Fruit fly (Drosophila melanogaster) whole organism, embryonic: ENCODE data around the gene Obp99d.

Experiments
- Atf3 ChIP-seq: fragments of 200-800 bp; sonication (Bioruptor generic); optimal IDR thresholded peaks from 3 replicates; lab custom pipeline; 2016; ENCODE audit warnings: missing biosample characterization, missing genetic modification characterization
- Bteb2 ChIP-seq: fragments of 200-800 bp; sonication (Bioruptor generic); optimal IDR thresholded peaks from 2 replicates; lab custom pipeline; 2016; ENCODE audit warnings: missing biosample characterization, missing genetic modification characterization
- CG10321 ChIP-seq: fragments of 200-800 bp; sonication (Bioruptor generic); IDR thresholded peaks from 2 replicates; pipeline ENCODE4 v1.3.6; 2022; ENCODE audit warnings: missing biosample characterization, missing genetic modification characterization
- CG10431 ChIP-seq: fragments of 200-800 bp; sonication (Bioruptor generic); optimal IDR thresholded peaks from 3 replicates; lab custom pipeline; 2018; ENCODE audit warnings: missing biosample characterization, mild to moderate bottlenecking, missing genetic modification characterization
- CG10543 ChIP-seq: fragments of 200-800 bp; sonication (Bioruptor generic); optimal IDR thresholded peaks from 3 replicates; lab custom pipeline; 2017; ENCODE audit warnings: missing biosample characterization, mild to moderate bottlenecking, missing genetic modification characterization, moderate library complexity
- CG10565 ChIP-seq: fragments of 200-800 bp; sonication (Bioruptor generic); optimal IDR thresholded peaks from 3 replicates; lab custom pipeline; 2016; ENCODE audit warnings: missing biosample characterization, mild to moderate bottlenecking, missing genetic modification characterization
- CG12104 ChIP-seq: fragments of 200-800 bp; sonication (Bioruptor generic); optimal IDR thresholded peaks from 3 replicates; lab custom pipeline; 2016; ENCODE audit warnings: missing biosample characterization, missing genetic modification characterization
- CG12769 ChIP-seq: fragments of 200-800 bp; sonication (Bioruptor generic); optimal IDR thresholded peaks from 2 replicates; lab custom pipeline; 2019; ENCODE audit warnings: missing biosample characterization, mild to moderate bottlenecking, missing genetic modification characterization, moderate library complexity
- CG14710 ChIP-seq: fragments of 200-800 bp; sonication (Bioruptor generic); optimal IDR thresholded peaks from 3 replicates; lab custom pipeline; 2019; ENCODE audit warnings: missing biosample characterization, mild to moderate bottlenecking, missing genetic modification characterization, moderate library complexity
- CG17328 ChIP-seq: fragments of 200-800 bp; sonication (Bioruptor generic); IDR thresholded peaks from 2 replicates; pipeline ENCODE4 v1.3.6; 2022; ENCODE audit warnings: missing biosample characterization, missing genetic modification characterization
- CG17359 ChIP-seq: fragments of 200-800 bp; sonication (Bioruptor generic); optimal IDR thresholded peaks from 3 replicates; lab custom pipeline; 2018; ENCODE audit warnings: missing biosample characterization, mild to moderate bottlenecking, missing genetic modification characterization, moderate library complexity
- CG17802 ChIP-seq: fragments of 200-800 bp; sonication (Bioruptor generic); optimal IDR thresholded peaks from 2 replicates; lab custom pipeline; 2018; ENCODE audit warnings: missing biosample characterization, mild to moderate bottlenecking, missing genetic modification characterization, moderate library complexity
- CG17829 ChIP-seq: fragments of 200-800 bp; optimal IDR thresholded peaks from 2 replicates; lab custom pipeline; 2019; ENCODE audit warnings: missing biosample characterization, mild to moderate bottlenecking, missing genetic modification characterization, moderate library complexity
- CG1792 ChIP-seq: fragments of 200-800 bp; sonication (Bioruptor generic); optimal IDR thresholded peaks from 2 replicates; lab custom pipeline; 2016; ENCODE audit warnings: missing biosample characterization, missing genetic modification characterization
- CG18476 ChIP-seq: fragments of 200-800 bp; sonication (Bioruptor generic); optimal IDR thresholded peaks from 2 replicates; lab custom pipeline; 2016; ENCODE audit warnings: missing biosample characterization, mild to moderate bottlenecking, missing genetic modification characterization
- CG18599 ChIP-seq: fragments of 200-800 bp; sonication (Bioruptor generic); optimal IDR thresholded peaks from 3 replicates; lab custom pipeline; 2017; ENCODE audit warnings: missing biosample characterization, missing genetic modification characterization, mild to moderate bottlenecking, moderate library complexity, missing genetic modification reagents
- CG34422 ChIP-seq: fragments of 200-800 bp; sonication (Bioruptor generic); IDR thresholded peaks from 3 replicates; pipeline ENCODE4 v1.3.6; 2022; ENCODE audit warnings: missing biosample characterization, missing genetic modification characterization
- CG3995 ChIP-seq: fragments of 200-800 bp; sonication (Bioruptor generic); optimal IDR thresholded peaks from 3 replicates; lab custom pipeline; 2016; ENCODE audit warnings: missing biosample characterization, missing genetic modification characterization
- CG6683 ChIP-seq: fragments of 200-800 bp; sonication (Bioruptor generic); optimal IDR thresholded peaks from 2 replicates; lab custom pipeline; 2017; ENCODE audit warnings: missing biosample characterization, mild to moderate bottlenecking, missing genetic modification characterization, missing genetic modification reagents
- CG6765 ChIP-seq: fragments of 200-800 bp; sonication (Bioruptor generic); optimal IDR thresholded peaks from 3 replicates; lab custom pipeline; 2017; ENCODE audit warnings: missing biosample characterization, mild to moderate bottlenecking, missing genetic modification characterization
- CG7271 ChIP-seq: fragments of 200-800 bp; sonication (Bioruptor generic); optimal IDR thresholded peaks from 2 replicates; lab custom pipeline; 2018; ENCODE audit warnings: missing biosample characterization, mild to moderate bottlenecking, missing genetic modification characterization, moderate library complexity
- CG9876 ChIP-seq: fragments of 200-800 bp; sonication (Bioruptor generic); optimal IDR thresholded peaks from 2 replicates; lab custom pipeline; 2016; ENCODE audit warnings: missing biosample characterization, missing genetic modification characterization
- Camta ChIP-seq: fragments of 200-800 bp; sonication (Bioruptor generic); optimal IDR thresholded peaks from 2 replicates; lab custom pipeline; 2016; ENCODE audit warnings: missing biosample characterization, missing genetic modification characterization
- Doc2 ChIP-seq: fragments of 200-800 bp; sonication (Bioruptor generic); IDR thresholded peaks from 2 replicates; pipeline ENCODE4 v1.3.6; 2022; ENCODE audit warnings: missing biosample characterization, missing genetic modification characterization
- E2f1 ChIP-seq: fragments of 200-800 bp; sonication (Bioruptor generic); IDR thresholded peaks from 2 replicates; pipeline ENCODE4 v1.3.6; 2022; ENCODE audit warnings: missing biosample characterization, missing genetic modification characterization
- Fer1 ChIP-seq: fragments of 200-800 bp; sonication (Bioruptor generic); optimal IDR thresholded peaks from 2 replicates; lab custom pipeline; 2017; ENCODE audit warnings: missing biosample characterization, mild to moderate bottlenecking, missing genetic modification characterization
- H15 ChIP-seq: fragments of 200-800 bp; sonication (Bioruptor generic); IDR thresholded peaks from 3 replicates; pipeline ENCODE4 v1.3.6; 2022; ENCODE audit warnings: missing biosample characterization, missing genetic modification characterization
- HmgZ ChIP-seq: fragments of 200-800 bp; sonication (Bioruptor generic); optimal IDR thresholded peaks from 2 replicates; lab custom pipeline; 2018; ENCODE audit warnings: missing biosample characterization, mild to moderate bottlenecking, missing genetic modification characterization
- Lpt ChIP-seq: fragments of >200 bp; optimal IDR thresholded peaks from 2 replicates; lab custom pipeline; 2018; ENCODE audit warnings: missing biosample characterization, missing genetic modification characterization
- Spps ChIP-seq: fragments of 200-800 bp; sonication (Bioruptor generic); optimal IDR thresholded peaks from 2 replicates; lab custom pipeline; 2018; ENCODE audit warnings: missing biosample characterization, mild to moderate bottlenecking, missing genetic modification characterization
- Sry-δ ChIP-seq: fragments of 200-800 bp; sonication (Bioruptor generic); optimal IDR thresholded peaks from 2 replicates; lab custom pipeline; 2016; ENCODE audit warnings: missing biosample characterization, missing genetic modification characterization
- amos ChIP-seq: fragments of 200-800 bp; sonication (Bioruptor generic); IDR thresholded peaks from 2 replicates; pipeline ENCODE4 v1.3.6; 2022; ENCODE audit warnings: missing biosample characterization, missing genetic modification characterization; ENCODE audit not compliant: partially characterized antibody
- corto ChIP-seq: fragments of 200-800 bp; sonication (Bioruptor generic); optimal IDR thresholded peaks from 2 replicates; lab custom pipeline; 2016; ENCODE audit warnings: missing biosample characterization, mild to moderate bottlenecking, missing genetic modification characterization, moderate library complexity
- emc ChIP-seq: fragments of 200-800 bp; sonication (Bioruptor generic); optimal IDR thresholded peaks from 2 replicates; lab custom pipeline; 2016; ENCODE audit warnings: missing biosample characterization, missing genetic modification characterization
- eve ChIP-seq, 2 experiments: fragments of >200 bp; optimal IDR thresholded peaks; 2 replicates each; lab custom pipeline; 2017; ENCODE audit warnings: missing biosample characterization in 2 of 2, missing genetic modification characterization in 2 of 2
- fd64A ChIP-seq: fragments of 200-800 bp; sonication (Bioruptor generic); optimal IDR thresholded peaks from 3 replicates; lab custom pipeline; 2018; ENCODE audit warnings: missing biosample characterization, mild to moderate bottlenecking, missing genetic modification characterization
- inv ChIP-seq: fragments of 200-800 bp; sonication (Bioruptor generic); IDR thresholded peaks from 2 replicates; pipeline ENCODE4 v1.3.6; 2022; ENCODE audit warnings: missing biosample characterization, missing genetic modification characterization; ENCODE audit not compliant: partially characterized antibody
- jigr1 ChIP-seq: fragments of 200-800 bp; sonication (Bioruptor generic); IDR thresholded peaks from 3 replicates; pipeline ENCODE4 v1.3.6; 2022; ENCODE audit warnings: missing biosample characterization, missing genetic modification characterization
- jumu ChIP-seq: fragments of 200-800 bp; sonication (Bioruptor generic); optimal IDR thresholded peaks from 3 replicates; lab custom pipeline; 2016; ENCODE audit warnings: missing biosample characterization, missing genetic modification characterization
- lilli ChIP-seq: fragments of 200-800 bp; sonication (Bioruptor generic); optimal IDR thresholded peaks from 3 replicates; lab custom pipeline; 2016; ENCODE audit warnings: missing biosample characterization, missing genetic modification characterization
- mld ChIP-seq: fragments of 200-800 bp; sonication (Bioruptor generic); IDR thresholded peaks from 3 replicates; pipeline ENCODE4 v1.3.6; 2022; ENCODE audit warnings: missing biosample characterization, missing genetic modification characterization; ENCODE audit not compliant: partially characterized antibody
- oc ChIP-seq: fragments of 200-800 bp; sonication (Bioruptor generic); optimal IDR thresholded peaks from 2 replicates; lab custom pipeline; 2018; ENCODE audit warnings: missing biosample characterization, mild to moderate bottlenecking, missing genetic modification characterization, moderate library complexity
- pfk ChIP-seq: fragments of 200-800 bp; sonication (Bioruptor generic); optimal IDR thresholded peaks from 2 replicates; lab custom pipeline; 2018; ENCODE audit warnings: missing biosample characterization, mild to moderate bottlenecking, missing genetic modification characterization, moderate library complexity
- pzg ChIP-seq: fragments of 200-800 bp; sonication (Bioruptor generic); optimal IDR thresholded peaks from 3 replicates; lab custom pipeline; 2018; ENCODE audit warnings: missing biosample characterization, mild to moderate bottlenecking, missing genetic modification characterization, moderate library complexity
- run ChIP-seq: fragments of 200-800 bp; sonication (Bioruptor generic); optimal IDR thresholded peaks from 3 replicates; lab custom pipeline; 2018; ENCODE audit warnings: missing biosample characterization, mild to moderate bottlenecking, missing genetic modification characterization
- schlank ChIP-seq: fragments of 200-800 bp; sonication (Bioruptor generic); optimal IDR thresholded peaks from 2 replicates; lab custom pipeline; 2018; ENCODE audit warnings: missing biosample characterization, mild to moderate bottlenecking, missing genetic modification characterization
- sens-2 ChIP-seq: fragments of 200-800 bp; sonication (Bioruptor generic); IDR thresholded peaks from 2 replicates; pipeline ENCODE4 v1.3.6; 2022; ENCODE audit warnings: missing biosample characterization, missing genetic modification characterization
- sisA ChIP-seq: fragments of 200-800 bp; sonication (Bioruptor generic); IDR thresholded peaks from 2 replicates; pipeline ENCODE4 v1.3.6; 2022; ENCODE audit warnings: missing biosample characterization, missing genetic modification characterization
- trh ChIP-seq: fragments of 200-800 bp; sonication (Bioruptor generic); optimal IDR thresholded peaks from 2 replicates; lab custom pipeline; 2016; ENCODE audit warnings: missing biosample characterization, missing genetic modification characterization
- z ChIP-seq: fragments of 200-800 bp; sonication (Bioruptor generic); IDR thresholded peaks from 3 replicates; pipeline ENCODE4 v1.3.6; 2022; ENCODE audit warnings: missing biosample characterization, missing genetic modification characterization

Obp99d gene

DNA sequence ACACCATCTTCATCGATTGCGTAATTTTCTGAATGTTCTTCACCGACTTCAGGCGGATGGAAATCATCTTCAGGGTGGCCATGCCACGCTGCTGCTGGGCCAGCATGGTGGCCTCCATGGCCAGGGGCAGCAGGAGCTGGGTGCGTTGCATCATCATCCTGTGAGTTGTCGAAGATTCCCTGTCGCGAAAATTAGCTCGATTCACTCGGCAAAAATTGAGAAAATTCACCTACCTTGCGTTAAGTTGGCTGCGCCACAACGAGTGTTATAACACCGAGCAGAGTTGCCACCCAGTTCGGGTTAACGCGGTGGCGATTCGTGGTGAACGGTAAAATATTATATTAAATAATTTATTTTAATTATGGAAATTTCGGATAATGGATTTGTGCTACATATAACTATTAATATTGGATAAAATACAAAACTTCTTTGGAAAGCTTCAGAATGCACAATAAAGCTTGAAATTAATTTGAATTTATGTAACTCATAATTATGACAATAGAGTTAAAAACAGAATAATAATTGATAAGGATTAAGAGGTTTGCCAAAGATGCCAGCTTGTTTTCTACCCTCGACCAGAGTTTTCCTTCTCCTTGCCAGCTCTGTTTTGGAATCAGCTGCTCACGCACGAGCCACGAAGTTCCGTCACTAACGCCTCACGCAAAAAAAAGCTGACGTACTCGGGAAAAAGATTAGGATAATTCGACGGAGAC lies 34.4 kb downstream of the Obp99d start, which contains the start of the genes ATPsyngamma and yata (continued):
- no peak for TF ChIP-seq CG17802 (tag; lab: Kevin White, UChicago)
- TF ChIP-seq CG10543 (GFP tag; lab: Kevin White, UChicago), result no peak
- no peak for TF ChIP-seq CG1792 (GFP tag; lab: Kevin White, UChicago)
- TF ChIP-seq jumu (GFP tag; lab: Kevin White, UChicago), result no peak
- TF ChIP-seq CG6683 (GFP tag; lab: Kevin White, UChicago), result no peak
- no peak for TF ChIP-seq CG10431 (GFP tag; lab: Kevin White, UChicago)
- no peak for TF ChIP-seq H15
- TF ChIP-seq amos, result peak; percentile 84
- no peak for TF ChIP-seq CG12769
- no peak for TF ChIP-seq Atf3
- peak; percentile 70 for TF ChIP-seq CG14710 (tag; lab: Kevin White, UChicago)
- TF ChIP-seq CG12104 (GFP tag; lab: Kevin White, UChicago), result no peak
- TF ChIP-seq lilli, result peak; percentile 29
- no peak for TF ChIP-seq E2f1 (GFP tag; lab: Robert Waterston, UW)
- TF ChIP-seq CG10321 (GFP tag; lab: Robert Waterston, UW), result no peak
- TF ChIP-seq CG6765 (GFP tag; lab: Kevin White, UChicago), result peak; percentile 31
- 0 out of 3 replicates have a peak, but pooled peaks have one; percentile 12 for TF ChIP-seq CG34422
- no peak for TF ChIP-seq Doc2 (GFP tag; lab: Robert Waterston, UW)
- TF ChIP-seq inv (GFP tag; lab: Robert Waterston, UW), result peak; percentile 75
- TF ChIP-seq CG17829 (tag; lab: Kevin White, UChicago), result peak; percentile 41
- 0 out of 2 replicates have a peak, but pooled peaks have one; percentile 28 for TF ChIP-seq sisA (GFP tag; lab: Robert Waterston, UW)
- no peak for TF ChIP-seq sens-2 (GFP tag; lab: Robert Waterston, UW)
- TF ChIP-seq jigr1 (GFP tag; lab: Robert Waterston, UW), result peak; percentile 81; the same call in 2 of the 3 replicates
- peak; percentile 67 for TF ChIP-seq oc (tag; lab: Kevin White, UChicago)
- TF ChIP-seq CG9876 (GFP tag; lab: Kevin White, UChicago), result no peak
- no peak for TF ChIP-seq eve (GFP tag; optimal IDR thresholded peaks at IDR 0.05; lab: Kevin White, UChicago)
- TF ChIP-seq trh (GFP tag; lab: Kevin White, UChicago), result no peak
- peak; percentile 38 for TF ChIP-seq CG17359 (tag; lab: Kevin White, UChicago)
- no peak for TF ChIP-seq corto
- TF ChIP-seq Fer1, result no peak
- TF ChIP-seq CG3995, result peak; percentile 0
- no peak for TF ChIP-seq Lpt (GFP tag; lab: Kevin White, UChicago)
- no peak for TF ChIP-seq Camta (GFP tag; lab: Kevin White, UChicago)
- TF ChIP-seq CG18476, result no peak
- no peak for TF ChIP-seq CG17328
- TF ChIP-seq schlank, result no peak
- no peak for TF ChIP-seq CG10565
- no peak for TF ChIP-seq fd64A
- no peak for TF ChIP-seq Spps (tag; lab: Kevin White, UChicago)
- no peak for TF ChIP-seq run
- TF ChIP-seq HmgZ, result no peak
- TF ChIP-seq CG18599, result no peak
- TF ChIP-seq pfk (GFP tag; lab: Kevin White, UChicago), result no peak
- TF ChIP-seq Bteb2, result no peak
- peak; percentile 81 for TF ChIP-seq Sry-δ (GFP tag; lab: Kevin White, UChicago)
- peak; percentile 49 for TF ChIP-seq pzg (GFP tag; lab: Kevin White, UChicago)
- 0 out of 3 replicates have a peak, but pooled peaks have one; percentile 36 for TF ChIP-seq mld (GFP tag; lab: Robert Waterston, UW)
- peak; percentile 18 for TF ChIP-seq CG7271 (tag; lab: Kevin White, UChicago)
- no peak for TF ChIP-seq z (GFP tag; lab: Robert Waterston, UW)
- no peak for TF ChIP-seq emc (GFP tag; lab: Kevin White, UChicago)
